Worm (Caenorhabditis elegans): ENCODE data around the gene str-16.

Gene str-16

ce11 chrV:3256809-3257208 is 20.1 kb downstream of the str-16 start:
- TF ChIP-seq peb-1 (tag; optimal IDR thresholded peaks at IDR 0.05) (no peak), nhr-237 (tag; optimal IDR thresholded peaks at IDR 0.05) (no peak), skn-1 (tag; optimal IDR thresholded peaks at IDR 0.05) (no peak), zag-1 (tag; optimal IDR thresholded peaks at IDR 0.05) (no peak)

- TF ChIP-seq F13H6.1 (tag; optimal IDR thresholded peaks at IDR 0.05): no peak
- TF ChIP-seq lin-39 (tag; optimal IDR thresholded peaks at IDR 0.05): no peak
- no peak for TF ChIP-seq blmp-1 (tag; optimal IDR thresholded peaks at IDR 0.05; ENCODE audit: insufficient read depth)
- no peak for TF ChIP-seq nhr-6 (tag; optimal IDR thresholded peaks at IDR 0.05)
- TF ChIP-seq aly-2 (tag; optimal IDR thresholded peaks at IDR 0.05): no peak
- no peak for TF ChIP-seq zag-1 (tag; optimal IDR thresholded peaks at IDR 0.05)
Observed at ce11 chrV:3257277-3257676, 20.6 kb downstream of the str-16 start, which contains the start of gene T28A11.22. Gene T28A11.22 (plus strand): TSS chrV:3257577.

- TF ChIP-seq F13H6.1 (tag; optimal IDR thresholded peaks at IDR 0.05) (peak; percentile 30), sma-9 (GFP tag; optimal IDR thresholded peaks at IDR 0.05) (peak; percentile 88), sma-9 (tag; optimal IDR thresholded peaks at IDR 0.05) (no peak), nhr-21 (tag; optimal IDR thresholded peaks at IDR 0.05) (no peak), Y55F3AM.14 (GFP tag; optimal IDR thresholded peaks at IDR 0.05) (no peak), lin-11 (tag; optimal IDR thresholded peaks at IDR 0.05) (no peak)
Observed at ce11 chrV:3259168-3259622, 22.5 kb downstream of the str-16 start, which contains the start of gene T28A11.16. Gene T28A11.16 (minus strand): TSS chrV:3259218.

ce11 chrV:3260075-3260474 is 23.4 kb downstream of the str-16 start, which contains the start of gene srbc-5:
Gene srbc-5 (plus strand): TSS chrV:3260375.
- TF ChIP-seq nhr-11 (tag; optimal IDR thresholded peaks at IDR 0.05): no peak
- TF ChIP-seq aly-2 (tag; optimal IDR thresholded peaks at IDR 0.05): no peak
- no peak for TF ChIP-seq nhr-77 (tag; optimal IDR thresholded peaks at IDR 0.05)
- no peak for TF ChIP-seq unc-39 (tag; optimal IDR thresholded peaks at IDR 0.05)
- TF ChIP-seq blmp-1 (tag; optimal IDR thresholded peaks at IDR 0.05; ENCODE audit: insufficient read depth): no peak
- no peak for TF ChIP-seq nhr-21 (tag; optimal IDR thresholded peaks at IDR 0.05)
- TF ChIP-seq nhr-237 (tag; optimal IDR thresholded peaks at IDR 0.05): no peak
- no peak for TF ChIP-seq mdl-1 (tag; optimal IDR thresholded peaks at IDR 0.05)
- TF ChIP-seq sma-3 (GFP tag; optimal IDR thresholded peaks at IDR 0.05): no peak
- no peak for TF ChIP-seq nhr-10 (tag; optimal IDR thresholded peaks at IDR 0.05)
- no peak for TF ChIP-seq crh-2 (tag; optimal IDR thresholded peaks at IDR 0.05)
- TF ChIP-seq zag-1 (tag; optimal IDR thresholded peaks at IDR 0.05): no peak
- TF ChIP-seq nhr-12 (tag; optimal IDR thresholded peaks at IDR 0.05): no peak
- no peak for TF ChIP-seq peb-1 (tag; optimal IDR thresholded peaks at IDR 0.05)

ce11 chrV:3266189-3266588 is 29.5 kb downstream of the str-16 start, which contains the start of gene T28A11.17:
Gene T28A11.17 (minus strand): TSS chrV:3266289.
- TF ChIP-seq crh-2 (tag; optimal IDR thresholded peaks at IDR 0.05) (no peak), skn-1 (tag; optimal IDR thresholded peaks at IDR 0.05) (no peak), unc-55 (GFP tag; optimal IDR thresholded peaks at IDR 0.05) (no peak), ztf-4 (tag; optimal IDR thresholded peaks at IDR 0.05) (no peak), F13H6.1 (tag; optimal IDR thresholded peaks at IDR 0.05) (no peak), lin-11 (tag; optimal IDR thresholded peaks at IDR 0.05) (no peak), ztf-11 (tag; optimal IDR thresholded peaks at IDR 0.05) (no peak), ztf-1 (GFP tag; conservative IDR thresholded peaks at IDR 0.05) (no peak), ceh-16 (tag; optimal IDR thresholded peaks at IDR 0.05) (no peak), snpc-4 (tag; optimal IDR thresholded peaks at IDR 0.05) (no peak), unc-62 (GFP tag; optimal IDR thresholded peaks at IDR 0.05) (no peak)

- no peak for TF ChIP-seq blmp-1 (tag; optimal IDR thresholded peaks at IDR 0.05; ENCODE audit: insufficient read depth)
- no peak for TF ChIP-seq unc-62 (GFP tag; optimal IDR thresholded peaks at IDR 0.05)
- TF ChIP-seq nhr-10 (tag; optimal IDR thresholded peaks at IDR 0.05): no peak
- TF ChIP-seq crh-2 (tag; optimal IDR thresholded peaks at IDR 0.05): no peak
- TF ChIP-seq ZK546.5 (tag; optimal IDR thresholded peaks at IDR 0.05): no peak
Observed at ce11 chrV:3267950-3268349, 31.3 kb downstream of the str-16 start, which contains the start of gene T28A11.18. Gene T28A11.18 (minus strand): TSS chrV:3268050.

ce11 chrV:3269407-3269806 is 32.7 kb downstream of the str-16 start, which contains the start of gene T28A11.19:
Gene T28A11.19 (minus strand): TSS chrV:3269514.
- TF ChIP-seq sma-9 (GFP tag; optimal IDR thresholded peaks at IDR 0.05) (peak; percentile 33), sma-9 (tag; optimal IDR thresholded peaks at IDR 0.05) (no peak), elt-3 (tag; optimal IDR thresholded peaks at IDR 0.05) (no peak)
